Fruit fly (Drosophila melanogaster): Measurements from ENCODE around the gene JhI-21.

The JhI-21 gene

dm6 chr2L:12049133-12049532 lies 6.7 kb downstream of the JhI-21 start, which contains the start of gene PLCXD (continued):
- TF ChIP-seq btn (GFP tag; optimal IDR thresholded peaks at IDR 0.05) (no peak), jing (GFP tag; optimal IDR thresholded peaks at IDR 0.05) (no peak), CG8290 (GFP tag; optimal IDR thresholded peaks at IDR 0.05) (no peak), CG8290 (tag; optimal IDR thresholded peaks at IDR 0.05) (no peak), sr (GFP tag; IDR thresholded peaks at IDR 0.05) (no peak), Hr78 (GFP tag; optimal IDR thresholded peaks at IDR 0.05) (no peak), Dfd (GFP tag; optimal IDR thresholded peaks at IDR 0.05) (no peak), Hey (tag; optimal IDR thresholded peaks at IDR 0.05) (no peak), CG9727 (GFP tag; optimal IDR thresholded peaks at IDR 0.05) (no peak), CG10654 (GFP tag; optimal IDR thresholded peaks at IDR 0.05) (no peak), sima (GFP tag; optimal IDR thresholded peaks at IDR 0.05) (no peak), Ets65A (GFP tag) (no peak), NK7.1 (GFP tag; optimal IDR thresholded peaks at IDR 0.05) (no peak), CG16815 (GFP tag; optimal IDR thresholded peaks at IDR 0.05) (no peak), hkb (optimal IDR thresholded peaks at IDR 0.05) (no peak), hkb (GFP tag; IDR thresholded peaks at IDR 0.05) (peak; percentile 37; the same call in 1 of the 2 replicates), mirr (GFP tag; optimal IDR thresholded peaks at IDR 0.05) (no peak), B-H2 (GFP tag; optimal IDR thresholded peaks at IDR 0.05) (no peak), CG11504 (tag; optimal IDR thresholded peaks at IDR 0.05) (no peak), disco-r (GFP tag; optimal IDR thresholded peaks at IDR 0.05) (no peak), pzg (GFP tag; optimal IDR thresholded peaks at IDR 0.05) (no peak), nerfin-1 (tag; optimal IDR thresholded peaks at IDR 0.05) (peak; percentile 9), Atf3 (GFP tag; optimal IDR thresholded peaks at IDR 0.05) (no peak), Pdp1 (GFP tag; optimal IDR thresholded peaks at IDR 0.05) (no peak), CG4854 (GFP tag; optimal IDR thresholded peaks at IDR 0.05) (no peak), CG12071 (GFP tag; optimal IDR thresholded peaks at IDR 0.05) (peak; percentile 2), ase (GFP tag; IDR thresholded peaks at IDR 0.05) (no peak), CG33557 (GFP tag; optimal IDR thresholded peaks at IDR 0.05) (peak; percentile 5), CG18764 (GFP tag; optimal IDR thresholded peaks at IDR 0.05) (no peak), CG15696 (tag; optimal IDR thresholded peaks at IDR 0.05) (no peak), CG30020 (tag; optimal IDR thresholded peaks at IDR 0.05) (no peak), Hmx (GFP tag; optimal IDR thresholded peaks at IDR 0.05) (no peak), amos (GFP tag; IDR thresholded peaks at IDR 0.05; ENCODE audit: partially characterized antibody) (no peak), Nf-YC (tag; optimal IDR thresholded peaks at IDR 0.05) (no peak), CG18599 (GFP tag; optimal IDR thresholded peaks at IDR 0.05) (no peak), H15 (GFP tag; IDR thresholded peaks at IDR 0.05) (no peak), emc (GFP tag; optimal IDR thresholded peaks at IDR 0.05) (no peak), so (GFP tag; IDR thresholded peaks at IDR 0.05) (no peak), phol (tag; optimal IDR thresholded peaks at IDR 0.05) (no peak), vfl (GFP tag; optimal IDR thresholded peaks at IDR 0.05) (no peak), CG12744 (GFP tag; optimal IDR thresholded peaks at IDR 0.05) (no peak), gro (GFP tag; optimal IDR thresholded peaks at IDR 0.05) (no peak), Spps (tag; optimal IDR thresholded peaks at IDR 0.05) (no peak), CG10209 (GFP tag; optimal IDR thresholded peaks at IDR 0.05) (no peak), pros (GFP tag; optimal IDR thresholded peaks at IDR 0.05) (no peak), psq (GFP tag; optimal IDR thresholded peaks at IDR 0.05) (no peak), grau (tag; optimal IDR thresholded peaks at IDR 0.05) (no peak), hth (optimal IDR thresholded peaks at IDR 0.05) (no peak), Mrtf (GFP tag; IDR thresholded peaks at IDR 0.05) (no peak), D19A (tag; optimal IDR thresholded peaks at IDR 0.05) (peak; percentile 14), cato (GFP tag; optimal IDR thresholded peaks at IDR 0.05; ENCODE audit: borderline replicate concordance) (no peak), Lim3 (GFP tag; IDR thresholded peaks at IDR 0.05) (no peak), HHEX (GFP tag; optimal IDR thresholded peaks at IDR 0.05) (no peak)
